Worm (Caenorhabditis elegans) whole organism, mixed stage, embryonic: Measurements from ENCODE around the gene T22B3.3.

Source experiments
- ces-1 ChIP-seq: fragments of 150-350 bp; optimal IDR thresholded peaks from 2 replicates; lab custom pipeline; 2014; ENCODE audit warnings: missing biosample characterization, missing genetic modification reagents, missing genetic modification characterization
- elt-1 ChIP-seq: sonication (generic microtip); optimal IDR thresholded peaks from 2 replicates; lab custom pipeline; 2017; ENCODE audit warnings: missing genetic modification characterization, mild to moderate bottlenecking, missing compliant biosample characterization, antibody characterized with exemption, moderate library complexity, borderline replicate concordance; ENCODE audit not compliant: insufficient read depth
- elt-3 ChIP-seq: fragments of 150-350 bp; optimal IDR thresholded peaks from 2 replicates; lab custom pipeline; 2014; ENCODE audit warnings: missing biosample characterization, missing genetic modification characterization
- ham-2 ChIP-seq: fragments of 200-800 bp; sonication (Bioruptor generic); optimal IDR thresholded peaks from 2 replicates; lab custom pipeline; 2018; ENCODE audit warnings: mild to moderate bottlenecking, missing genetic modification characterization, missing compliant biosample characterization
- hlh-1 ChIP-seq: fragments of 150-350 bp; optimal IDR thresholded peaks from 2 replicates; lab custom pipeline; 2014; ENCODE audit warnings: missing biosample characterization, missing genetic modification reagents, missing genetic modification characterization
- lin-13 ChIP-seq: fragments of 150-350 bp; optimal IDR thresholded peaks from 2 replicates; lab custom pipeline; 2014; ENCODE audit warnings: missing biosample characterization, missing genetic modification characterization
- lin-32 ChIP-seq: fragments of 200-800 bp; sonication (Bioruptor generic); optimal IDR thresholded peaks from 2 replicates; lab custom pipeline; 2018; ENCODE audit warnings: mild to moderate bottlenecking, missing genetic modification characterization, missing compliant biosample characterization
- lsy-2 ChIP-seq: fragments of 150-350 bp; optimal IDR thresholded peaks from 2 replicates; lab custom pipeline; 2014; ENCODE audit warnings: missing biosample characterization, missing genetic modification characterization
- mep-1 ChIP-seq: fragments of 150-350 bp; optimal IDR thresholded peaks from 2 replicates; lab custom pipeline; 2017; ENCODE audit warnings: missing biosample characterization, missing genetic modification reagents, missing genetic modification characterization, inconsistent platforms
- nhr-237 ChIP-seq: fragments of 150-350 bp; optimal IDR thresholded peaks from 2 replicates; lab custom pipeline; 2014; ENCODE audit warnings: missing biosample characterization, missing genetic modification characterization
- snpc-4 ChIP-seq: fragments of 150-350 bp; optimal IDR thresholded peaks from 2 replicates; lab custom pipeline; 2014; ENCODE audit warnings: missing biosample characterization, missing genetic modification characterization
- sptf-1 ChIP-seq: sonication (generic microtip); optimal IDR thresholded peaks from 2 replicates; lab custom pipeline; 2017; ENCODE audit warnings: mild to moderate bottlenecking, missing genetic modification characterization, moderate library complexity, missing compliant biosample characterization
- unc-62 ChIP-seq: fragments of 150-350 bp; optimal IDR thresholded peaks from 2 replicates; lab custom pipeline; 2014; ENCODE audit warnings: missing biosample characterization, missing genetic modification reagents, missing genetic modification characterization
- ztf-11 ChIP-seq: fragments of 150-350 bp; optimal IDR thresholded peaks from 2 replicates; lab custom pipeline; 2014; ENCODE audit warnings: missing biosample characterization, missing genetic modification characterization

ce11 chrIV:11703685-11704296, at the start of gene T22B3.3, which contains the start of gene alg-3:
- TF ChIP-seq hlh-1 (no peak), sptf-1 (no peak), unc-62 (GFP tag; lab: Kevin White, UChicago) (no peak), nhr-237 (no peak), ham-2 (GFP tag; lab: Kevin White, UChicago) (no peak), elt-1 (no peak), snpc-4 (tag; lab: Kevin White, UChicago) (no peak), elt-3 (tag; lab: Kevin White, UChicago) (no peak), lsy-2 (no peak), ces-1 (GFP tag; lab: Kevin White, UChicago) (no peak), lin-13 (no peak), mep-1 (tag; lab: Kevin White, UChicago) (no peak), ztf-11 (no peak), lin-32 (GFP tag; lab: Kevin White, UChicago) (no peak)
